Worm (Caenorhabditis elegans): ENCODE measurements around the gene F07A11.5.

F07A11.5 gene

DNA sequence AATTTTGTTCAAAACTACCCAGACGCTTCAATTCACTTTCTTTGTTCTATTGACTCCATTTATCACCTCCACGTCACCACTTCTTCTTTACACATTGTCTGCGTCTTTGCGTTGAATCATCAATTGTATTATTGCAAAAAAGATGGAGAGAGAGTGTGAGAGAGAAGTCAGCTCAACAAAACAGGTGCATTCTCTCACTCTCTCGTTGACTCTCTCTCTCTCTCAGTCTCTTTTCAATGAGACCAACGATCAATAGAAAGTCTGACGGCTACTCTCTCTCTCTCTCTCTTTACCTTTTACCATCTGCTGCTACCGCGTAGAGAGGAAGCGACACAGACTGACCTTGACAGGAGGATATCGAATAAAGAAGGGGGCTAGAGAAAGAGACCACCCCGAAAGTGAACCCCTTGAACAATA is 23.7 kb downstream of the F07A11.5 start (continued):
- no peak for TF ChIP-seq eyg-1 (tag; optimal IDR thresholded peaks at IDR 0.05)
- no peak for TF ChIP-seq ceh-14 (tag; optimal IDR thresholded peaks at IDR 0.05)
- TF ChIP-seq fkh-6 (tag; optimal IDR thresholded peaks at IDR 0.05) = no peak
- no peak for TF ChIP-seq ceh-9 (tag; optimal IDR thresholded peaks at IDR 0.05)
- peak; percentile 87 for TF ChIP-seq pros-1 (tag; optimal IDR thresholded peaks at IDR 0.05)
- TF ChIP-seq dve-1 (tag; optimal IDR thresholded peaks at IDR 0.05) = peak; percentile 54
- TF ChIP-seq npax-4 (tag; optimal IDR thresholded peaks at IDR 0.05) = no peak
- peak; percentile 79 for TF ChIP-seq sox-2 (GFP tag; IDR thresholded peaks at IDR 0.05)
- peak; percentile 67 for TF ChIP-seq hlh-30 (tag; optimal IDR thresholded peaks at IDR 0.05; ENCODE audit: insufficient read depth)
- no peak for TF ChIP-seq fax-1 (tag; optimal IDR thresholded peaks at IDR 0.05)
- TF ChIP-seq ama-1 (optimal IDR thresholded peaks at IDR 0.05) = peak; percentile 81
- peak; percentile 35 for TF ChIP-seq hlh-8 (tag; optimal IDR thresholded peaks at IDR 0.05)
- peak; percentile 6 for TF ChIP-seq C08G9.2 (tag; optimal IDR thresholded peaks at IDR 0.05)
- TF ChIP-seq madf-2 (tag; optimal IDR thresholded peaks at IDR 0.05) = peak; percentile 84
- no peak for TF ChIP-seq hlh-6 (tag; optimal IDR thresholded peaks at IDR 0.05)
- TF ChIP-seq pha-4 (tag; optimal IDR thresholded peaks at IDR 0.05) = no peak
- TF ChIP-seq unc-55 (GFP tag; optimal IDR thresholded peaks at IDR 0.05) = peak; percentile 87
- peak; percentile 52 for TF ChIP-seq rnt-1 (tag; optimal IDR thresholded peaks at IDR 0.05)
- no peak for TF ChIP-seq ceh-30 (tag; optimal IDR thresholded peaks at IDR 0.05)
- TF ChIP-seq odd-2 (tag; optimal IDR thresholded peaks at IDR 0.05) = no peak
- no peak for TF ChIP-seq pha-2 (tag; optimal IDR thresholded peaks at IDR 0.05)
- TF ChIP-seq elt-4 (tag; optimal IDR thresholded peaks at IDR 0.05) = no peak
- TF ChIP-seq ceh-22 (tag; optimal IDR thresholded peaks at IDR 0.05) = no peak
- TF ChIP-seq unc-3 (GFP tag; conservative IDR thresholded peaks at IDR 0.05) = no peak
- TF ChIP-seq unc-3 (tag; optimal IDR thresholded peaks at IDR 0.05) = no peak
- TF ChIP-seq ets-4 (tag; optimal IDR thresholded peaks at IDR 0.05) = no peak
- TF ChIP-seq pqm-1 (tag; optimal IDR thresholded peaks at IDR 0.05) = no peak
- no peak for TF ChIP-seq unc-86 (tag; optimal IDR thresholded peaks at IDR 0.05)
- peak; percentile 29 for TF ChIP-seq ceh-18 (tag; optimal IDR thresholded peaks at IDR 0.05)
- peak; percentile 45 for TF ChIP-seq unc-42 (tag; optimal IDR thresholded peaks at IDR 0.05)
- TF ChIP-seq fkh-10 (GFP tag; optimal IDR thresholded peaks at IDR 0.05) = no peak
- TF ChIP-seq zip-5 (tag; optimal IDR thresholded peaks at IDR 0.05) = no peak
- peak; percentile 89 for TF ChIP-seq nfya-1 (tag; optimal IDR thresholded peaks at IDR 0.05)
- TF ChIP-seq C38D4.7 (GFP tag; optimal IDR thresholded peaks at IDR 0.05) = no peak
- no peak for TF ChIP-seq ahr-1 (tag; optimal IDR thresholded peaks at IDR 0.05)
- peak; percentile 55 for TF ChIP-seq K09A11.1 (tag; optimal IDR thresholded peaks at IDR 0.05; ENCODE audit: insufficient read depth)
- TF ChIP-seq elt-2 (tag; optimal IDR thresholded peaks at IDR 0.05) = no peak
- no peak for TF ChIP-seq hlh-13 (GFP tag; optimal IDR thresholded peaks at IDR 0.05)
- peak; percentile 74 for TF ChIP-seq ceh-31 (tag; optimal IDR thresholded peaks at IDR 0.05)

DNA sequence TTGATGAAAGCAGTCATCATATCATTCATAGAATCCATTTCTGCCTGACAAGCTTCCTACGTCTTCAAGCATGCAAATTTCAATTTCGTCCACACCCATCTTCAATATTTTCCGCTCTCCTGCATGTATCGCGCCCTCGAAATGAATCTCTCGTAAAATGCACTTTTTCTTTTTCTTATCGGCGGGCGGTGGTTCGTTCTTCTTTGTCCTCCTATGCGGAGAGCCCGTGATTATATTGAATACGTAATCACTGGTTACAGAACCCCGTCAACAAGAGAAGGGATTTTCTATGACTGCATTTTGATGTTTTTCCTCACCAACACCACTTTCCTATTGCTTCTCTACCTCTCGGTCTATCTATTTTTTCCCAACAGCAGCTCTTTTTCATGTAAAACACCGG is 24.5 kb downstream of the F07A11.5 start:
- peak; percentile 25 for TF ChIP-seq gmeb-2 (tag; optimal IDR thresholded peaks at IDR 0.05)
- peak; percentile 17 for TF ChIP-seq C38D4.7 (GFP tag; optimal IDR thresholded peaks at IDR 0.05)
- TF ChIP-seq ama-1 (optimal IDR thresholded peaks at IDR 0.05) = peak; percentile 55
- no peak for TF ChIP-seq rnt-1 (tag; optimal IDR thresholded peaks at IDR 0.05)
- TF ChIP-seq ets-4 (tag; optimal IDR thresholded peaks at IDR 0.05) = no peak

DNA sequence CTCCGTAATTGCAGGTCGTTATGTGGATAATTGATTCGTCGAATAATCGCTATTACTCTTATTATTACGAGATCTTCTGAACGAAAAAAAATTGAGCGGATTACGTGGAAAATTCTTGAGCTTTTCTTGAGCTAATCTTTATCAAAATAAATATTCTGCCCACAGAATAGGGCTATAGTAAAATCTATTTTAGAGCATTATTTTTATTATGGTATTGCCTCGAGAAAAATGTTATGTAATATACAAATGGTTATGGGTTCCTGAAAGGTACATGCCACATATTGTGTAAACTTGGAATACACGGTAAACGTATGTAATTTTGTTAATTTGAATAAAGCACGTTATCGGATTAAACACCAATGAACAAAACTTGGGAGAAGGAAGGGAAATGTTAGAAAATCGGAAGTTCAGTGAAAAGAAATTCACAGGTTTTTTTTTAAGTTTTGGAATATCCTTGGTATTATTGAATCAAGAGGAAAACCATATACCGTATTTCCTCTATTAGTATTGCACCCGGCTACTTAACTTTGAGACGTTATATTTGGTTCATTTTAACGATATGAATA is 25.2 kb downstream of the F07A11.5 start:
- TF ChIP-seq Y22D7AL.16 (tag; optimal IDR thresholded peaks at IDR 0.05) (peak; percentile 16), ceh-45 (GFP tag; IDR thresholded peaks at IDR 0.05) (no peak), C38D4.7 (GFP tag; optimal IDR thresholded peaks at IDR 0.05) (no peak), odd-2 (tag; optimal IDR thresholded peaks at IDR 0.05) (no peak), unc-42 (tag; optimal IDR thresholded peaks at IDR 0.05) (peak; percentile 31), mec-3 (tag; optimal IDR thresholded peaks at IDR 0.05; ENCODE audit: borderline replicate concordance) (no peak), nhr-232 (tag; optimal IDR thresholded peaks at IDR 0.05) (no peak), ceh-18 (tag; optimal IDR thresholded peaks at IDR 0.05) (peak; percentile 10), syd-9 (tag; optimal IDR thresholded peaks at IDR 0.05) (no peak), ceh-9 (tag; optimal IDR thresholded peaks at IDR 0.05) (no peak), C08G9.2 (tag; optimal IDR thresholded peaks at IDR 0.05) (no peak), ama-1 (optimal IDR thresholded peaks at IDR 0.05) (peak; percentile 77), F13H6.1 (tag; optimal IDR thresholded peaks at IDR 0.05) (no peak), sdc-2 (tag; optimal IDR thresholded peaks at IDR 0.05) (no peak), fax-1 (tag; optimal IDR thresholded peaks at IDR 0.05) (no peak), ceh-30 (tag; optimal IDR thresholded peaks at IDR 0.05) (no peak), pax-1 (tag; optimal IDR thresholded peaks at IDR 0.05) (peak; percentile 69), dve-1 (tag; optimal IDR thresholded peaks at IDR 0.05) (peak; percentile 6), ahr-1 (tag; optimal IDR thresholded peaks at IDR 0.05) (no peak), pqm-1 (tag; optimal IDR thresholded peaks at IDR 0.05) (no peak)
